Fruit fly (Drosophila melanogaster) whole organism, wandering third instar larva: ENCODE measurements around the gene CG43362.

Experiments
- Abd-B ChIP-seq: fragments of >200 bp; optimal IDR thresholded peaks from 2 replicates; lab custom pipeline; 2017; ENCODE audit warnings: missing biosample characterization, missing genetic modification characterization
- CG32264 ChIP-seq: fragments of 200-800 bp; sonication (Bioruptor generic); optimal IDR thresholded peaks from 2 replicates; lab custom pipeline; 2016; ENCODE audit warnings: missing biosample characterization, missing genetic modification characterization
- CG9705 ChIP-seq: fragments of 200-800 bp; sonication (Bioruptor generic); optimal IDR thresholded peaks from 2 replicates; lab custom pipeline; 2018; ENCODE audit warnings: missing biosample characterization, mild to moderate bottlenecking, missing genetic modification characterization
- CrebA ChIP-seq: fragments of 200-800 bp; sonication (Bioruptor generic); optimal IDR thresholded peaks from 2 replicates; lab custom pipeline; 2016; ENCODE audit warnings: missing biosample characterization, mild to moderate bottlenecking, missing genetic modification characterization, borderline replicate concordance
- Dfd ChIP-seq: fragments of >200 bp; optimal IDR thresholded peaks from 2 replicates; lab custom pipeline; 2017; ENCODE audit warnings: missing biosample characterization, missing genetic modification characterization
- Dif ChIP-seq: fragments of 200-275, 200-300 bp; sonication (Bioruptor generic); optimal IDR thresholded peaks from 2 replicates; lab custom pipeline; 2018; ENCODE audit warnings: missing biosample characterization, missing genetic modification characterization; ENCODE audit not compliant: partially characterized antibody
- HLH106 ChIP-seq: fragments of 200-800 bp; optimal IDR thresholded peaks from 3 replicates; lab custom pipeline; 2019; ENCODE audit warnings: missing biosample characterization, mild to moderate bottlenecking, missing genetic modification characterization, moderate library complexity
- Hnf4 ChIP-seq: fragments of 200-800 bp; sonication (Bioruptor generic); optimal IDR thresholded peaks from 2 replicates; lab custom pipeline; 2016; ENCODE audit warnings: missing biosample characterization, mild to moderate bottlenecking, missing genetic modification characterization
- Hr78 ChIP-seq: fragments of >200 bp; optimal IDR thresholded peaks from 2 replicates; lab custom pipeline; 2017; ENCODE audit warnings: missing biosample characterization, missing genetic modification characterization
- Hr83 ChIP-seq: fragments of 200-300 bp; sonication (Bioruptor generic); optimal IDR thresholded peaks from 2 replicates; lab custom pipeline; 2016; ENCODE audit warnings: missing biosample characterization, mild to moderate bottlenecking, missing genetic modification characterization, moderate library complexity; ENCODE audit not compliant: poor library complexity, severe bottlenecking
- Mio ChIP-seq: sonication (Bioruptor generic); optimal IDR thresholded peaks from 2 replicates; lab custom pipeline; 2016; ENCODE audit warnings: missing biosample characterization, missing genetic modification characterization
- N ChIP-seq: fragments of >200 bp; optimal IDR thresholded peaks from 2 replicates; lab custom pipeline; 2018; ENCODE audit warnings: missing biosample characterization, missing external identifiers, missing genetic modification characterization
- OdsH ChIP-seq: fragments of 200-800 bp; sonication (Bioruptor generic); optimal IDR thresholded peaks from 2 replicates; lab custom pipeline; 2016; ENCODE audit warnings: missing biosample characterization, mild to moderate bottlenecking, missing genetic modification characterization
- Rel ChIP-seq, 2 experiments: fragments of 200-800 bp; sonication (Bioruptor generic) in 1 of 2; optimal IDR thresholded peaks; 2 replicates in 1 of 2; 3 replicates in 1 of 2; lab custom pipeline; 2016 to 2019; ENCODE audit warnings: mild to moderate bottlenecking in 2 of 2, missing biosample characterization in 2 of 2, missing genetic modification characterization in 2 of 2, moderate library complexity in 1 of 2
- Sp1 ChIP-seq: fragments of 200-800 bp; sonication (Bioruptor generic); optimal IDR thresholded peaks from 3 replicates; lab custom pipeline; 2019; ENCODE audit warnings: missing biosample characterization, mild to moderate bottlenecking, missing genetic modification characterization, moderate library complexity
- Vsx2 ChIP-seq: fragments of 200-300, 225-300 bp; sonication (Bioruptor generic); optimal IDR thresholded peaks from 2 replicates; lab custom pipeline; 2018; ENCODE audit warnings: missing biosample characterization, missing genetic modification characterization; ENCODE audit not compliant: partially characterized antibody
- br ChIP-seq: fragments of 200-800 bp; sonication (Bioruptor generic); optimal IDR thresholded peaks from 2 replicates; lab custom pipeline; 2016; ENCODE audit warnings: missing biosample characterization, missing genetic modification characterization
- brk ChIP-seq: fragments of 200-800 bp; sonication (Bioruptor generic); optimal IDR thresholded peaks from 2 replicates; lab custom pipeline; 2016; ENCODE audit warnings: missing biosample characterization, mild to moderate bottlenecking, missing genetic modification characterization
- dl ChIP-seq, 2 experiments: fragments of 175-275, 200-275 bp in 1 of 2; fragments of 200-275 bp in 1 of 2; sonication (Bioruptor generic); optimal IDR thresholded peaks; lab custom pipeline; 2018; ENCODE audit warnings: mild to moderate bottlenecking in 2 of 2, missing biosample characterization in 2 of 2, missing genetic modification characterization in 2 of 2, moderate library complexity in 2 of 2; ENCODE audit not compliant: partially characterized antibody in 2 of 2, insufficient read depth in 1 of 2
- dmrt93B ChIP-seq: fragments of 200-800 bp; sonication (Bioruptor generic); optimal IDR thresholded peaks from 2 replicates; lab custom pipeline; 2018; ENCODE audit warnings: missing biosample characterization, mild to moderate bottlenecking, missing genetic modification characterization
- dsf ChIP-seq: sonication (Bioruptor generic); optimal IDR thresholded peaks from 2 replicates; lab custom pipeline; 2016; ENCODE audit warnings: missing biosample characterization, missing genetic modification characterization, borderline replicate concordance
- ey ChIP-seq: fragments of 200-800 bp; sonication (Bioruptor generic); optimal IDR thresholded peaks from 2 replicates; lab custom pipeline; 2016; ENCODE audit warnings: missing biosample characterization, missing genetic modification characterization
- foxo ChIP-seq, 2 experiments: fragments of 200-800 bp; sonication (Bioruptor generic); optimal IDR thresholded peaks; 2 replicates in 1 of 2; 3 replicates in 1 of 2; lab custom pipeline; 2016 to 2017; ENCODE audit warnings: missing biosample characterization in 2 of 2, missing genetic modification characterization in 2 of 2
- fru ChIP-seq: fragments of 200-800 bp; sonication (Bioruptor generic); optimal IDR thresholded peaks from 3 replicates; lab custom pipeline; 2016; ENCODE audit warnings: missing biosample characterization, mild to moderate bottlenecking, missing genetic modification characterization
- h ChIP-seq: fragments of 200-800 bp; sonication (Bioruptor generic); optimal IDR thresholded peaks from 3 replicates; lab custom pipeline; 2016; ENCODE audit warnings: missing biosample characterization, mild to moderate bottlenecking, missing genetic modification characterization
- jim ChIP-seq: fragments of 175-275, 200-325 bp; sonication (Bioruptor generic); optimal IDR thresholded peaks from 2 replicates; lab custom pipeline; 2016; ENCODE audit warnings: missing biosample characterization, mild to moderate bottlenecking, missing genetic modification characterization
- lola ChIP-seq: fragments of >200 bp; optimal IDR thresholded peaks from 2 replicates; lab custom pipeline; 2017; ENCODE audit warnings: missing biosample characterization, missing genetic modification characterization
- pan ChIP-seq: fragments of >200 bp; optimal IDR thresholded peaks from 2 replicates; lab custom pipeline; 2017
- psq ChIP-seq: fragments of 200-800 bp; sonication (Bioruptor generic); optimal IDR thresholded peaks from 3 replicates; lab custom pipeline; 2017; ENCODE audit warnings: missing biosample characterization, mild to moderate bottlenecking, missing genetic modification characterization, moderate library complexity
- rgr ChIP-seq: fragments of 200-800 bp; sonication (Bioruptor generic); optimal IDR thresholded peaks from 3 replicates; lab custom pipeline; 2016; ENCODE audit warnings: missing biosample characterization, mild to moderate bottlenecking, missing genetic modification characterization
- sage ChIP-seq: fragments of 200-800 bp; sonication (Bioruptor generic); optimal IDR thresholded peaks from 2 replicates; lab custom pipeline; 2016; ENCODE audit warnings: missing biosample characterization, mild to moderate bottlenecking, missing genetic modification characterization
- sv ChIP-seq: fragments of 200-800 bp; sonication (Bioruptor generic); optimal IDR thresholded peaks from 3 replicates; lab custom pipeline; 2016; ENCODE audit warnings: missing biosample characterization, missing genetic modification characterization
- tai ChIP-seq: sonication (Bioruptor generic); optimal IDR thresholded peaks from 2 replicates; lab custom pipeline; 2016; ENCODE audit warnings: missing biosample characterization, missing genetic modification characterization
- usp ChIP-seq: fragments of >200 bp; optimal IDR thresholded peaks from 2 replicates; lab custom pipeline; 2017; ENCODE audit warnings: missing biosample characterization, missing genetic modification characterization
- woc ChIP-seq: sonication (Bioruptor generic); optimal IDR thresholded peaks from 2 replicates; lab custom pipeline; 2016; ENCODE audit warnings: missing biosample characterization, mild to moderate bottlenecking, missing genetic modification characterization

The CG43362 gene

dm6 chr2L:18285620-18286019, 5.6 kb downstream of the CG43362 start, which contains the start of gene CG31787:
Gene CG31787 (minus strand): TSS chr2L:18285720.
- TF ChIP-seq dmrt93B (GFP tag; lab: Kevin White, UChicago) (no peak), usp (no peak), tai (GFP tag; lab: Kevin White, UChicago) (no peak), Dfd (GFP tag; lab: Kevin White, UChicago) (no peak), lola (no peak), rgr (no peak), OdsH (no peak), Abd-B (GFP tag; lab: Kevin White, UChicago) (no peak)

dm6 chr2L:18284150-18284842, 7.0 kb downstream of the CG43362 start:
- TF ChIP-seq CG32264 (GFP tag; lab: Kevin White, UChicago), result no peak
- no peak for TF ChIP-seq Vsx2 (GFP tag; lab: Kevin White, UChicago)
- no peak for TF ChIP-seq Mio (GFP tag; lab: Kevin White, UChicago)
- no peak for TF ChIP-seq dl (GFP tag; optimal IDR thresholded peaks at IDR 0.05; lab: Kevin White, UChicago; ENCODE audit: insufficient read depth in 1 of 2, partially characterized antibody in 2 of 2)
- no peak for TF ChIP-seq Hr78 (GFP tag; lab: Kevin White, UChicago)
- TF ChIP-seq CG9705 (GFP tag; lab: Kevin White, UChicago), result no peak
- no peak for TF ChIP-seq foxo (GFP tag; optimal IDR thresholded peaks at IDR 0.05; lab: Kevin White, UChicago)
- no peak for TF ChIP-seq lola
- TF ChIP-seq Dif (GFP tag; lab: Kevin White, UChicago), result no peak
- no peak for TF ChIP-seq brk (GFP tag; lab: Kevin White, UChicago)
- no peak for TF ChIP-seq woc (GFP tag; lab: Kevin White, UChicago)
- TF ChIP-seq h (GFP tag; lab: Kevin White, UChicago), result no peak
- no peak for TF ChIP-seq rgr
- TF ChIP-seq pan, result no peak
- TF ChIP-seq Hnf4 (GFP tag; lab: Kevin White, UChicago), result no peak
- no peak for TF ChIP-seq ey (GFP tag; lab: Kevin White, UChicago)
- TF ChIP-seq HLH106, result no peak
- no peak for TF ChIP-seq Hr83
- TF ChIP-seq psq (GFP tag; lab: Kevin White, UChicago), result no peak
- TF ChIP-seq dmrt93B (GFP tag; lab: Kevin White, UChicago), result no peak

- TF ChIP-seq sv (GFP tag; lab: Kevin White, UChicago) (no peak), Rel (GFP tag; optimal IDR thresholded peaks at IDR 0.05; lab: Kevin White, UChicago) (no peak), Rel (tag; optimal IDR thresholded peaks at IDR 0.05; lab: Kevin White, UChicago) (no peak), CG9705 (GFP tag; lab: Kevin White, UChicago) (no peak), br (GFP tag; lab: Kevin White, UChicago) (no peak), OdsH (no peak), brk (GFP tag; lab: Kevin White, UChicago) (no peak), psq (GFP tag; lab: Kevin White, UChicago) (no peak), foxo (GFP tag; optimal IDR thresholded peaks at IDR 0.05; lab: Kevin White, UChicago) (no peak), jim (GFP tag; lab: Kevin White, UChicago) (no peak), sage (no peak), woc (GFP tag; lab: Kevin White, UChicago) (no peak), tai (GFP tag; lab: Kevin White, UChicago) (no peak), pan (no peak)
Observed at dm6 chr2L:18275663-18276062, 15.6 kb downstream of the CG43362 start, which contains the start of gene CG42750. Gene CG42750 (minus strand): TSS chr2L:18275770.

- TF ChIP-seq fru (GFP tag; lab: Kevin White, UChicago) (no peak), Hnf4 (GFP tag; lab: Kevin White, UChicago) (no peak), pan (no peak), CG32264 (GFP tag; lab: Kevin White, UChicago) (no peak), Sp1 (GFP tag; lab: Kevin White, UChicago) (no peak), sv (GFP tag; lab: Kevin White, UChicago) (no peak), dsf (GFP tag; lab: Kevin White, UChicago) (no peak), Abd-B (GFP tag; lab: Kevin White, UChicago) (no peak), dl (GFP tag; optimal IDR thresholded peaks at IDR 0.05; lab: Kevin White, UChicago; ENCODE audit: insufficient read depth in 1 of 2, partially characterized antibody in 2 of 2) (no peak), dmrt93B (GFP tag; lab: Kevin White, UChicago) (no peak), ey (GFP tag; lab: Kevin White, UChicago) (no peak), tai (GFP tag; lab: Kevin White, UChicago) (no peak), Hr78 (GFP tag; lab: Kevin White, UChicago) (no peak), usp (no peak), Hr83 (no peak), Rel (GFP tag; optimal IDR thresholded peaks at IDR 0.05; lab: Kevin White, UChicago) (no peak), Rel (tag; optimal IDR thresholded peaks at IDR 0.05; lab: Kevin White, UChicago) (no peak), h (GFP tag; lab: Kevin White, UChicago) (no peak), rgr (no peak), CrebA (GFP tag; lab: Kevin White, UChicago) (no peak), N (GFP tag; lab: Kevin White, UChicago) (no peak)
Observed at dm6 chr2L:18267815-18268214, 23.4 kb downstream of the CG43362 start.
